Fruit fly (Drosophila melanogaster) whole organism, prepupa: ENCODE data around the gene CG18586.

Experiments used
- Blimp-1 ChIP-seq: fragments of 200-800 bp; sonication (Bioruptor generic); optimal IDR thresholded peaks from 3 replicates; lab custom pipeline; 2017; ENCODE audit warnings: missing biosample characterization, missing genetic modification characterization, mild to moderate bottlenecking, moderate library complexity, missing genetic modification reagents
- CG11762 ChIP-seq: fragments of 200-800 bp; sonication (Bioruptor generic); optimal IDR thresholded peaks from 3 replicates; lab custom pipeline; 2016; ENCODE audit warnings: missing biosample characterization, missing genetic modification characterization; ENCODE audit not compliant: insufficient read depth
- CG11902 ChIP-seq: fragments of 200-800 bp; sonication (Bioruptor generic); optimal IDR thresholded peaks from 3 replicates; lab custom pipeline; 2016; ENCODE audit warnings: missing biosample characterization, missing genetic modification characterization
- CG15336 ChIP-seq: fragments of 200-800 bp; sonication (Bioruptor generic); IDR thresholded peaks from 2 replicates; pipeline ENCODE4 v1.3.6; 2022; ENCODE audit warnings: missing biosample characterization, missing genetic modification characterization
- CG1621 ChIP-seq: fragments of 200-800 bp; sonication (Bioruptor generic); optimal IDR thresholded peaks from 3 replicates; lab custom pipeline; 2018; ENCODE audit warnings: missing biosample characterization, mild to moderate bottlenecking, missing genetic modification characterization
- CG31627 ChIP-seq: fragments of 200-800 bp; sonication (Bioruptor generic); optimal IDR thresholded peaks from 3 replicates; lab custom pipeline; 2016; ENCODE audit warnings: missing biosample characterization, missing genetic modification characterization
- CG32006 ChIP-seq: fragments of 200-800 bp; sonication (Bioruptor generic); optimal IDR thresholded peaks from 3 replicates; lab custom pipeline; 2017; ENCODE audit warnings: missing biosample characterization, mild to moderate bottlenecking, missing genetic modification characterization
- CG34406 ChIP-seq: fragments of 200-800 bp; sonication (Bioruptor generic); optimal IDR thresholded peaks from 3 replicates; lab custom pipeline; 2016; ENCODE audit warnings: missing biosample characterization, missing genetic modification characterization
- CG3919 ChIP-seq: fragments of 200-800 bp; sonication (Bioruptor generic); optimal IDR thresholded peaks from 3 replicates; lab custom pipeline; 2016; ENCODE audit warnings: missing biosample characterization, missing genetic modification characterization
- CG6276 ChIP-seq: fragments of 200-800 bp; sonication (Bioruptor generic); optimal IDR thresholded peaks from 2 replicates; lab custom pipeline; 2017; ENCODE audit warnings: missing biosample characterization, mild to moderate bottlenecking, missing genetic modification characterization
- CG6808 ChIP-seq: fragments of 200-800 bp; sonication (Bioruptor generic); optimal IDR thresholded peaks from 3 replicates; lab custom pipeline; 2017; ENCODE audit warnings: missing biosample characterization, missing genetic modification characterization, mild to moderate bottlenecking, moderate library complexity, missing genetic modification reagents
- CG7368 ChIP-seq: fragments of 200-800 bp; sonication (Bioruptor generic); optimal IDR thresholded peaks from 3 replicates; lab custom pipeline; 2016; ENCODE audit warnings: missing biosample characterization, missing genetic modification characterization
- CG8119 ChIP-seq: fragments of 200-800 bp; sonication (Bioruptor generic); IDR thresholded peaks from 3 replicates; pipeline ENCODE4 v1.3.6; 2022; ENCODE audit warnings: missing biosample characterization, missing genetic modification characterization
- CG9139 ChIP-seq: fragments of 200-800 bp; sonication (Bioruptor generic); optimal IDR thresholded peaks from 3 replicates; lab custom pipeline; 2017; ENCODE audit warnings: missing biosample characterization, mild to moderate bottlenecking, missing genetic modification characterization
- Eip75B ChIP-seq: fragments of 200-800 bp; sonication (Bioruptor generic); optimal IDR thresholded peaks from 3 replicates; lab custom pipeline; 2016; ENCODE audit warnings: missing biosample characterization, missing genetic modification characterization
- Eip93F ChIP-seq: fragments of 200-800 bp; sonication (Bioruptor generic); optimal IDR thresholded peaks from 2 replicates; lab custom pipeline; 2016; ENCODE audit warnings: missing biosample characterization, mild to moderate bottlenecking, missing genetic modification characterization
- Ets21C ChIP-seq: fragments of 200-800 bp; sonication (Bioruptor generic); optimal IDR thresholded peaks from 3 replicates; lab custom pipeline; 2016; ENCODE audit warnings: missing biosample characterization, missing genetic modification characterization
- Ets96B ChIP-seq: fragments of 200-800 bp; optimal IDR thresholded peaks from 2 replicates; lab custom pipeline; 2019; ENCODE audit warnings: missing biosample characterization, mild to moderate bottlenecking, missing genetic modification characterization, moderate library complexity
- Gug ChIP-seq: fragments of 200-800 bp; sonication (Bioruptor generic); IDR thresholded peaks from 2 replicates; pipeline ENCODE4 v1.3.6; 2022; ENCODE audit warnings: missing biosample characterization, missing genetic modification characterization
- Hr38 ChIP-seq: sonication (Bioruptor generic); optimal IDR thresholded peaks from 2 replicates; lab custom pipeline; 2016; ENCODE audit warnings: missing biosample characterization, missing genetic modification characterization
- Hr39 ChIP-seq: fragments of 200-800 bp; sonication (Bioruptor generic); optimal IDR thresholded peaks from 2 replicates; lab custom pipeline; 2016; ENCODE audit warnings: missing biosample characterization, missing genetic modification characterization
- Hr4 ChIP-seq: fragments of 200-800 bp; sonication (Bioruptor generic); optimal IDR thresholded peaks from 3 replicates; lab custom pipeline; 2016; ENCODE audit warnings: missing biosample characterization, missing genetic modification characterization
- Met ChIP-seq: fragments of 200-800 bp; sonication (Bioruptor generic); optimal IDR thresholded peaks from 3 replicates; lab custom pipeline; 2016; ENCODE audit warnings: missing biosample characterization, missing genetic modification characterization
- OdsH ChIP-seq: fragments of 200-800 bp; sonication (Bioruptor generic); optimal IDR thresholded peaks from 3 replicates; lab custom pipeline; 2016; ENCODE audit warnings: missing biosample characterization, missing genetic modification characterization
- Smox ChIP-seq: fragments of 200-800 bp; sonication (Bioruptor generic); optimal IDR thresholded peaks from 3 replicates; lab custom pipeline; 2016; ENCODE audit warnings: missing biosample characterization, missing genetic modification characterization
- Sox14 ChIP-seq: fragments of 200-800 bp; sonication (Bioruptor generic); optimal IDR thresholded peaks from 3 replicates; lab custom pipeline; 2016; ENCODE audit warnings: missing biosample characterization, missing genetic modification characterization
- Sox15 ChIP-seq: fragments of 200-800 bp; sonication (Bioruptor generic); optimal IDR thresholded peaks from 3 replicates; lab custom pipeline; 2016; ENCODE audit warnings: missing biosample characterization, missing genetic modification characterization
- achi ChIP-seq: fragments of 200-800 bp; sonication (Bioruptor generic); optimal IDR thresholded peaks from 3 replicates; lab custom pipeline; 2016; ENCODE audit warnings: missing biosample characterization, missing genetic modification characterization
- acj6 ChIP-seq: fragments of 200-800 bp; sonication (Bioruptor generic); optimal IDR thresholded peaks from 3 replicates; lab custom pipeline; 2016; ENCODE audit warnings: missing biosample characterization, missing genetic modification characterization
- cyc ChIP-seq: fragments of 200-800 bp; sonication (Bioruptor generic); optimal IDR thresholded peaks from 3 replicates; lab custom pipeline; 2016; ENCODE audit warnings: missing biosample characterization, missing genetic modification characterization
- dac ChIP-seq: fragments of 200-800 bp; sonication (Bioruptor generic); optimal IDR thresholded peaks from 2 replicates; lab custom pipeline; 2017; ENCODE audit warnings: missing biosample characterization, mild to moderate bottlenecking, missing genetic modification characterization
- dsx ChIP-seq: fragments of 200-800 bp; optimal IDR thresholded peaks from 3 replicates; lab custom pipeline; 2019; ENCODE audit warnings: missing biosample characterization, mild to moderate bottlenecking, missing genetic modification characterization, moderate library complexity; ENCODE audit not compliant: poor library complexity, severe bottlenecking
- eg ChIP-seq: fragments of 200-800 bp; sonication (Bioruptor generic); IDR thresholded peaks from 3 replicates; pipeline ENCODE4 v1.3.6; 2022; ENCODE audit warnings: missing biosample characterization, missing genetic modification characterization
- esn ChIP-seq: fragments of 200-800 bp; sonication (Bioruptor generic); optimal IDR thresholded peaks from 2 replicates; lab custom pipeline; 2016; ENCODE audit warnings: missing biosample characterization, mild to moderate bottlenecking, missing genetic modification characterization, moderate library complexity
- fd59A ChIP-seq: fragments of 200-800 bp; sonication (Bioruptor generic); optimal IDR thresholded peaks from 2 replicates; lab custom pipeline; 2017; ENCODE audit warnings: missing biosample characterization, mild to moderate bottlenecking, missing genetic modification characterization, missing genetic modification reagents
- fd85E ChIP-seq: fragments of 200-800 bp; sonication (Bioruptor generic); optimal IDR thresholded peaks from 3 replicates; lab custom pipeline; 2016; ENCODE audit warnings: missing biosample characterization, missing genetic modification characterization
- lz ChIP-seq: fragments of 200-800 bp; sonication (Bioruptor generic); optimal IDR thresholded peaks from 3 replicates; lab custom pipeline; 2016; ENCODE audit warnings: missing biosample characterization, missing genetic modification characterization
- net ChIP-seq: fragments of 200-800 bp; sonication (Bioruptor generic); optimal IDR thresholded peaks from 3 replicates; lab custom pipeline; 2016; ENCODE audit warnings: missing biosample characterization, missing genetic modification characterization
- pdm3 ChIP-seq: fragments of 200-800 bp; sonication (Bioruptor generic); optimal IDR thresholded peaks from 3 replicates; lab custom pipeline; 2016; ENCODE audit warnings: missing biosample characterization, missing genetic modification characterization
- salr ChIP-seq, 2 experiments: fragments of 200-800 bp; sonication (Bioruptor generic); optimal IDR thresholded peaks; 3 replicates each; lab custom pipeline; 2016 to 2018; ENCODE audit warnings: missing biosample characterization in 2 of 2, missing genetic modification characterization in 2 of 2, mild to moderate bottlenecking in 1 of 2
- spab ChIP-seq: fragments of 200-800 bp; sonication (Bioruptor generic); optimal IDR thresholded peaks from 2 replicates; lab custom pipeline; 2017; ENCODE audit warnings: missing biosample characterization, mild to moderate bottlenecking, missing genetic modification characterization, missing genetic modification reagents
- svp ChIP-seq: fragments of 200-800 bp; sonication (Bioruptor generic); peaks from one replicate; lab custom pipeline; 2016; ENCODE audit warnings: missing biosample characterization, missing genetic modification characterization
- topi ChIP-seq: fragments of 200-800 bp; sonication (Bioruptor generic); optimal IDR thresholded peaks from 3 replicates; lab custom pipeline; 2016; ENCODE audit warnings: missing biosample characterization, missing genetic modification characterization

Gene CG18586

dm6 chr3L:5866924-5867323, 6.2 kb upstream of the CG18586 start (continued):
- no peak for TF ChIP-seq fd59A (GFP tag; lab: Kevin White, UChicago)
- TF ChIP-seq Blimp-1 (GFP tag; lab: Kevin White, UChicago): no peak
- TF ChIP-seq esn (GFP tag; lab: Kevin White, UChicago): peak; percentile 72
- TF ChIP-seq CG1621: no peak
- no peak for TF ChIP-seq CG15336 (GFP tag; lab: Robert Waterston, UW)
- no peak for TF ChIP-seq fd85E
- no peak for TF ChIP-seq net (GFP tag; lab: Kevin White, UChicago)
- TF ChIP-seq CG9139: no peak
- peak; percentile 40 for TF ChIP-seq OdsH (GFP tag; lab: Kevin White, UChicago)
- peak; percentile 89 for TF ChIP-seq svp (GFP tag; lab: Kevin White, UChicago)
- peak; percentile 2 for TF ChIP-seq CG11902 (GFP tag; lab: Kevin White, UChicago)
- TF ChIP-seq Ets21C (GFP tag; lab: Kevin White, UChicago): peak; percentile 22
- TF ChIP-seq CG3919 (GFP tag; lab: Kevin White, UChicago): peak; percentile 31
- TF ChIP-seq topi: peak; percentile 59
- TF ChIP-seq cyc (GFP tag; lab: Kevin White, UChicago): peak; percentile 60
- TF ChIP-seq eg (GFP tag; lab: Robert Waterston, UW): no peak
- peak; percentile 42 for TF ChIP-seq lz (GFP tag; lab: Kevin White, UChicago)
- TF ChIP-seq CG11762 (GFP tag; lab: Kevin White, UChicago): no peak

dm6 chr3L:5869614-5870204, 3.4 kb upstream of the CG18586 start:
- TF ChIP-seq OdsH (GFP tag; lab: Kevin White, UChicago): peak; percentile 34
- TF ChIP-seq topi: no peak
- TF ChIP-seq CG9139: no peak
- no peak for TF ChIP-seq esn (GFP tag; lab: Kevin White, UChicago)
- no peak for TF ChIP-seq Eip93F (GFP tag; lab: Kevin White, UChicago)
- TF ChIP-seq salr (GFP tag; optimal IDR thresholded peaks at IDR 0.05; lab: Kevin White, UChicago): no peak
- TF ChIP-seq CG31627 (GFP tag; lab: Kevin White, UChicago): peak; percentile 66
- TF ChIP-seq CG7368 (GFP tag; lab: Kevin White, UChicago): peak; percentile 27
- peak; percentile 12; the same call in 1 of the 3 replicates for TF ChIP-seq eg (GFP tag; lab: Robert Waterston, UW)
- TF ChIP-seq net (GFP tag; lab: Kevin White, UChicago): no peak
- no peak for TF ChIP-seq Gug (GFP tag; lab: Robert Waterston, UW)
- TF ChIP-seq CG6808 (GFP tag; lab: Kevin White, UChicago): peak; percentile 19
- TF ChIP-seq svp (GFP tag; lab: Kevin White, UChicago): peak; percentile 57
- TF ChIP-seq Met: peak; percentile 58
- peak; percentile 15 for TF ChIP-seq Sox15
- TF ChIP-seq Smox (GFP tag; lab: Kevin White, UChicago): peak; percentile 35
- no peak for TF ChIP-seq dsx (GFP tag; lab: Kevin White, UChicago)
- TF ChIP-seq CG34406 (GFP tag; lab: Kevin White, UChicago): no peak
- peak; percentile 88 for TF ChIP-seq cyc (GFP tag; lab: Kevin White, UChicago)
- TF ChIP-seq CG32006: no peak
- TF ChIP-seq Hr4 (GFP tag; lab: Kevin White, UChicago): no peak
- TF ChIP-seq Sox14 (GFP tag; lab: Kevin White, UChicago): peak; percentile 7
- TF ChIP-seq acj6 (GFP tag; lab: Kevin White, UChicago): peak; percentile 12
- no peak for TF ChIP-seq fd59A (GFP tag; lab: Kevin White, UChicago)
- TF ChIP-seq CG11902 (GFP tag; lab: Kevin White, UChicago): peak; percentile 51
- no peak for TF ChIP-seq CG8119 (GFP tag; lab: Robert Waterston, UW)
- peak; percentile 67 for TF ChIP-seq CG3919 (GFP tag; lab: Kevin White, UChicago)
- no peak for TF ChIP-seq Eip75B
- TF ChIP-seq Hr39 (GFP tag; lab: Kevin White, UChicago): peak; percentile 63
- peak; percentile 8 for TF ChIP-seq pdm3

dm6 chr3L:5871201-5871600, 1.9 kb upstream of the CG18586 start, which contains the start of gene CG5568:
TSS of gene CG5568 (plus strand) at chr3L:5871501.
- no peak for TF ChIP-seq Hr39 (GFP tag; lab: Kevin White, UChicago)
- no peak for TF ChIP-seq cyc (GFP tag; lab: Kevin White, UChicago)
- no peak for TF ChIP-seq Sox14 (GFP tag; lab: Kevin White, UChicago)
- TF ChIP-seq dsx (GFP tag; lab: Kevin White, UChicago): no peak
- TF ChIP-seq achi (GFP tag; lab: Kevin White, UChicago): no peak
- TF ChIP-seq topi: no peak
- no peak for TF ChIP-seq Hr38
- TF ChIP-seq spab: no peak
- TF ChIP-seq net (GFP tag; lab: Kevin White, UChicago): no peak
- no peak for TF ChIP-seq Ets96B (tag; lab: Kevin White, UChicago)
- no peak for TF ChIP-seq dac
- no peak for TF ChIP-seq CG9139
- no peak for TF ChIP-seq esn (GFP tag; lab: Kevin White, UChicago)
- TF ChIP-seq Gug (GFP tag; lab: Robert Waterston, UW): no peak
- no peak for TF ChIP-seq CG6276
- TF ChIP-seq svp (GFP tag; lab: Kevin White, UChicago): no peak
- TF ChIP-seq pdm3: no peak
